Fruit fly (Drosophila melanogaster) whole organism, prepupa: Measurements from ENCODE around the gene CG17777.

Experiments used
- Blimp-1 ChIP-seq: fragments of 200-800 bp; sonication (Bioruptor generic); optimal IDR thresholded peaks from 3 replicates; lab custom pipeline; 2017; ENCODE audit warnings: missing biosample characterization, missing genetic modification characterization, mild to moderate bottlenecking, moderate library complexity, missing genetic modification reagents
- CG3032 ChIP-seq: fragments of 200-800 bp; optimal IDR thresholded peaks from 2 replicates; lab custom pipeline; 2019; ENCODE audit warnings: missing biosample characterization, mild to moderate bottlenecking, missing genetic modification characterization, moderate library complexity
- CG32006 ChIP-seq: fragments of 200-800 bp; sonication (Bioruptor generic); optimal IDR thresholded peaks from 3 replicates; lab custom pipeline; 2017; ENCODE audit warnings: missing biosample characterization, mild to moderate bottlenecking, missing genetic modification characterization
- CG6163 ChIP-seq: fragments of 200-800 bp; sonication (Bioruptor generic); IDR thresholded peaks from 3 replicates; pipeline ENCODE4 v1.3.6; 2022; ENCODE audit warnings: missing biosample characterization, missing genetic modification characterization
- CG6792 ChIP-seq: fragments of 200-800 bp; sonication (Bioruptor generic); optimal IDR thresholded peaks from 3 replicates; lab custom pipeline; 2016; ENCODE audit warnings: missing biosample characterization, missing genetic modification characterization
- CG8319 ChIP-seq: fragments of 200-800 bp; sonication (Bioruptor generic); optimal IDR thresholded peaks from 3 replicates; lab custom pipeline; 2016; ENCODE audit warnings: missing biosample characterization, missing genetic modification characterization
- Eip78C ChIP-seq: fragments of 200-800 bp; sonication (Bioruptor generic); peaks from one replicate; lab custom pipeline; 2016; ENCODE audit warnings: missing biosample characterization, missing genetic modification characterization
- Eip93F ChIP-seq: fragments of 200-800 bp; sonication (Bioruptor generic); optimal IDR thresholded peaks from 2 replicates; lab custom pipeline; 2016; ENCODE audit warnings: missing biosample characterization, mild to moderate bottlenecking, missing genetic modification characterization
- Hr4 ChIP-seq: fragments of 200-800 bp; sonication (Bioruptor generic); optimal IDR thresholded peaks from 3 replicates; lab custom pipeline; 2016; ENCODE audit warnings: missing biosample characterization, missing genetic modification characterization
- Sox102F ChIP-seq: fragments of 200-800 bp; sonication (Bioruptor generic); optimal IDR thresholded peaks from 2 replicates; lab custom pipeline; 2016; ENCODE audit warnings: missing biosample characterization, mild to moderate bottlenecking, missing genetic modification characterization
- acj6 ChIP-seq: fragments of 200-800 bp; sonication (Bioruptor generic); optimal IDR thresholded peaks from 3 replicates; lab custom pipeline; 2016; ENCODE audit warnings: missing biosample characterization, missing genetic modification characterization
- cyc ChIP-seq: fragments of 200-800 bp; sonication (Bioruptor generic); optimal IDR thresholded peaks from 3 replicates; lab custom pipeline; 2016; ENCODE audit warnings: missing biosample characterization, missing genetic modification characterization
- esn ChIP-seq: fragments of 200-800 bp; sonication (Bioruptor generic); optimal IDR thresholded peaks from 2 replicates; lab custom pipeline; 2016; ENCODE audit warnings: missing biosample characterization, mild to moderate bottlenecking, missing genetic modification characterization, moderate library complexity
- salr ChIP-seq, 2 experiments: fragments of 200-800 bp; sonication (Bioruptor generic); optimal IDR thresholded peaks; 3 replicates each; lab custom pipeline; 2016 to 2018; ENCODE audit warnings: missing biosample characterization in 2 of 2, missing genetic modification characterization in 2 of 2, mild to moderate bottlenecking in 1 of 2

dm6 chrX:2175265-2175795, 11.3 kb upstream of the CG17777 start, which contains the start of gene Cyp4d14:
- no peak for TF ChIP-seq Eip78C
- no peak for TF ChIP-seq salr (GFP tag; optimal IDR thresholded peaks at IDR 0.05; lab: Kevin White, UChicago)
- no peak for TF ChIP-seq CG32006 (GFP tag; lab: Kevin White, UChicago)
- TF ChIP-seq esn (GFP tag; lab: Kevin White, UChicago) = no peak
- TF ChIP-seq cyc (GFP tag; lab: Kevin White, UChicago) = no peak
- TF ChIP-seq CG6792 (GFP tag; lab: Kevin White, UChicago) = no peak
- TF ChIP-seq CG3032 (tag; lab: Kevin White, UChicago) = no peak
- no peak for TF ChIP-seq CG6163
- TF ChIP-seq Hr4 = no peak
- no peak for TF ChIP-seq Sox102F
- TF ChIP-seq Blimp-1 (GFP tag; lab: Kevin White, UChicago) = no peak
- no peak for TF ChIP-seq CG8319
- no peak for TF ChIP-seq acj6 (GFP tag; lab: Kevin White, UChicago)
- no peak for TF ChIP-seq Eip93F (GFP tag; lab: Kevin White, UChicago)
